Fruit fly (Drosophila melanogaster) S2 (cell line): ENCODE data around the gene CBP.

Experiments used
- CG8478 ChIP-seq: fragments of >200 bp; optimal IDR thresholded peaks from 2 replicates; lab custom pipeline; 2018
- CTCF ChIP-seq, 2 experiments: fragments of >200 bp; optimal IDR thresholded peaks; 2 replicates each; lab custom pipeline; 2018

DNA sequence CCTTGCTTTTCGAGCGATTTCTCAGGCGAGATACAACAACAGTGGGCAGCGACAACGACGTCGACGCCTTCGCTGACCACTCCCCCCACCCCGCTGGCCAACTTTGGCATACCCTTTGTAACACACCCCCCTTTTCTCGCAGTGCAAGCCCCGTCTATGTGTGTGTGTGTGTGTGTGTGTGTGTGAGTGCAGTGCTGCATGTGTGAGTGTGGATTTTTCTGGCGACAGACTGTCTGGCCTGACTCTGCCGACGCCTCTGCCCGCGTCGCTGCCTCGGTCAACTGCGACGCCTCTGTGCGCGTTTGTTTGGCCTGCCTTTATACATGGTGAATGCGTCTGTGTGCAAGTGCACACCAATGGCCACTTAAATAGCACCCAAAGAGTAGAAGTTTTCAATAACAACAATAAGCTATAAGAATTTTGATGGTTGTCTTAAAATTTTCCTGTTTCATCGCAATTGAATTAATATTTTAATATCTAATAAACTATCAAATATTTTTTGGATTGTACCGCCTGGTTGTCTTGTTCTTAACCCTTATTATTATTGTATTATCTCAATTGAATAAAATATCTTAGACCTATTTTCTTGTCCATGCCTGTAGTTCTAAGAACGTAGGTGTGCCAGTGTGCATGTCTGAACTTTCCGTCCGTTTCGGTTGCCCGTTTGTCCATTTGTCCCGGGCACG, 43.1 kb upstream of the CBP start:
- TF ChIP-seq CTCF (optimal IDR thresholded peaks at IDR 0.05; lab: Kevin White, UChicago) (no peak), CG8478 (lab: Kevin White, UChicago) (no peak)
